Comparison of ENCODE assay signal across 1 fruit fly cellular context in the genomic region with DNA sequence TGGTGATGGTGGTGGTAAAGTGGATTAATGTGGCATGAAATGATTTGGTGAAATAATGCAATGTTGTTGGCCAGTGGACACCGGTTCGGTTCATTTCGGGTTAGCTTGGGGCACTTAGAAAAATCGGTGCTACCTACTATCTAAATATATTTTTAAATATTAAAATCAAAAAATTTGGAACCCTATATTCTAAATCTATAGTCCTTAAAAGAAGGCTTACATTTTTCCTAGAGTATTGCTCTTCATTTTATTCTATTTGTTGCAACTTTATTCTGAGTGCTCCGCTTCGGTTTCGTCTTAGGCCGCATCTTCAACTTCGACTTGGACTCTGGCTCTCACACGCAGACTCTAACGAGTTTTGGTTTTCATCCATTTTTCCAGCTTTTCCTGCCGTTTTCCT.
TF ChIP-seq lines count a peak whose summit lies in the region.

No protein-coding gene starts in this region.

TF ChIP-seq in whole organism, prepupa, 60 proteins besides CTCF, POLR2A, EP300 and RAD21 (continued from another document):
- TF ChIP-seq OdsH (GFP tag; optimal IDR thresholded peaks at IDR 0.05; lab: Kevin White, UChicago) (no peak), svp (GFP tag; lab: Kevin White, UChicago) (no peak), fkh (GFP tag; optimal IDR thresholded peaks at IDR 0.05; lab: Kevin White, UChicago) (no peak), Eip93F (GFP tag; optimal IDR thresholded peaks at IDR 0.05; lab: Kevin White, UChicago) (no peak), CG8319 (GFP tag; optimal IDR thresholded peaks at IDR 0.05; lab: Kevin White, UChicago) (no peak), Hr39 (GFP tag; optimal IDR thresholded peaks at IDR 0.05; lab: Kevin White, UChicago) (no peak), Ets21C (GFP tag; optimal IDR thresholded peaks at IDR 0.05; lab: Kevin White, UChicago) (no peak), Met (GFP tag; optimal IDR thresholded peaks at IDR 0.05; lab: Kevin White, UChicago) (no peak), CG3919 (GFP tag; optimal IDR thresholded peaks at IDR 0.05; lab: Kevin White, UChicago) (no peak), CG6276 (GFP tag; optimal IDR thresholded peaks at IDR 0.05; lab: Kevin White, UChicago) (peak; percentile 40), Hr38 (GFP tag; optimal IDR thresholded peaks at IDR 0.05; lab: Kevin White, UChicago) (no peak), Gug (GFP tag; IDR thresholded peaks at IDR 0.05; lab: Robert Waterston, UW) (no peak), CG10631 (GFP tag; optimal IDR thresholded peaks at IDR 0.05; lab: Kevin White, UChicago) (peak; percentile 33), pdm3 (GFP tag; optimal IDR thresholded peaks at IDR 0.05; lab: Kevin White, UChicago) (no peak), ss (GFP tag; optimal IDR thresholded peaks at IDR 0.05; lab: Kevin White, UChicago) (no peak), vri (GFP tag; optimal IDR thresholded peaks at IDR 0.05; lab: Kevin White, UChicago) (no peak), eg (GFP tag; IDR thresholded peaks at IDR 0.05; lab: Robert Waterston, UW) (peak; percentile 63), Eip75B (GFP tag; optimal IDR thresholded peaks at IDR 0.05; lab: Kevin White, UChicago) (no peak), CG3032 (tag; optimal IDR thresholded peaks at IDR 0.05; lab: Kevin White, UChicago) (no peak)
